Fruit fly (Drosophila melanogaster) whole organism, embryonic: ENCODE results near the gene Gr98b.

Experiments used
- Ada2b ChIP-seq: fragments of 200-800 bp; sonication (Bioruptor generic); IDR thresholded peaks from 2 replicates; pipeline ENCODE4 v1.3.6; 2022; ENCODE audit warnings: missing biosample characterization, missing genetic modification characterization
- Aef1 ChIP-seq: fragments of 200-800 bp; sonication (Bioruptor generic); IDR thresholded peaks from 3 replicates; pipeline ENCODE4 v1.3.6; 2022; ENCODE audit warnings: missing biosample characterization, missing genetic modification characterization
- CG10462 ChIP-seq: fragments of 200-800 bp; sonication (Bioruptor generic); optimal IDR thresholded peaks from 2 replicates; lab custom pipeline; 2016; ENCODE audit warnings: missing biosample characterization, missing genetic modification characterization
- CG10565 ChIP-seq: fragments of 200-800 bp; sonication (Bioruptor generic); optimal IDR thresholded peaks from 3 replicates; lab custom pipeline; 2016; ENCODE audit warnings: missing biosample characterization, mild to moderate bottlenecking, missing genetic modification characterization
- CG10654 ChIP-seq: fragments of 200-800 bp; sonication (Bioruptor generic); optimal IDR thresholded peaks from 2 replicates; lab custom pipeline; 2016; ENCODE audit warnings: missing biosample characterization, missing genetic modification characterization
- CG11093 ChIP-seq: fragments of 200-800 bp; sonication (Bioruptor generic); IDR thresholded peaks from 3 replicates; pipeline ENCODE4 v1.3.6; 2022; ENCODE audit warnings: missing biosample characterization, missing genetic modification characterization
- CG12299 ChIP-seq: fragments of 200-800 bp; sonication (Bioruptor generic); optimal IDR thresholded peaks from 2 replicates; lab custom pipeline; 2018; ENCODE audit warnings: missing biosample characterization, mild to moderate bottlenecking, missing genetic modification characterization
- CG13287 ChIP-seq: fragments of 200-800 bp; sonication (Bioruptor generic); IDR thresholded peaks from 2 replicates; pipeline ENCODE4 v1.3.6; 2022; ENCODE audit warnings: missing biosample characterization, missing genetic modification characterization; ENCODE audit not compliant: partially characterized antibody
- CG15269 ChIP-seq: fragments of 200-800 bp; sonication (Bioruptor generic); optimal IDR thresholded peaks from 2 replicates; lab custom pipeline; 2018; ENCODE audit warnings: missing biosample characterization, mild to moderate bottlenecking, missing genetic modification characterization, moderate library complexity
- CG30020 ChIP-seq: fragments of 200-800 bp; optimal IDR thresholded peaks from 2 replicates; lab custom pipeline; 2019; ENCODE audit warnings: missing biosample characterization, mild to moderate bottlenecking, missing genetic modification characterization, moderate library complexity
- CG31441 ChIP-seq: fragments of 200-800 bp; sonication (Bioruptor generic); IDR thresholded peaks from 2 replicates; pipeline ENCODE4 v1.3.6; 2022; ENCODE audit warnings: missing biosample characterization, missing genetic modification characterization
- CG34224 ChIP-seq: fragments of 200-800 bp; sonication (Bioruptor generic); IDR thresholded peaks from 3 replicates; pipeline ENCODE4 v1.3.6; 2022; ENCODE audit warnings: missing biosample characterization, missing genetic modification characterization; ENCODE audit not compliant: partially characterized antibody
- CG3726 ChIP-seq: fragments of 200-800 bp; sonication (Bioruptor generic); IDR thresholded peaks from 3 replicates; pipeline ENCODE4, ENCODE4 v1.3.6; 2022; ENCODE audit warnings: missing biosample characterization, missing genetic modification characterization
- CG4360 ChIP-seq: fragments of 200-800 bp; sonication (Bioruptor generic); IDR thresholded peaks from 2 replicates; pipeline ENCODE4 v1.3.6; 2022; ENCODE audit warnings: missing biosample characterization, missing genetic modification characterization
- CG4854 ChIP-seq: fragments of 200-800 bp; sonication (Bioruptor generic); optimal IDR thresholded peaks from 2 replicates; lab custom pipeline; 2016; ENCODE audit warnings: missing biosample characterization, missing genetic modification characterization, inconsistent platforms
- CG5245 ChIP-seq: fragments of 200-800 bp; sonication (Bioruptor generic); optimal IDR thresholded peaks from 3 replicates; lab custom pipeline; 2016; ENCODE audit warnings: missing biosample characterization, missing genetic modification characterization
- CG6254 ChIP-seq: fragments of 200-800 bp; sonication (Bioruptor generic); optimal IDR thresholded peaks from 3 replicates; lab custom pipeline; 2017; ENCODE audit warnings: mild to moderate bottlenecking, missing biosample characterization, missing genetic modification reagents, missing genetic modification characterization
- CG7556 ChIP-seq: fragments of 200-800 bp; sonication (Bioruptor generic); optimal IDR thresholded peaks from 2 replicates; lab custom pipeline; 2017; ENCODE audit warnings: missing biosample characterization, mild to moderate bottlenecking, missing genetic modification characterization
- CG7928 ChIP-seq: fragments of 200-800 bp; sonication (Bioruptor generic); optimal IDR thresholded peaks from 2 replicates; lab custom pipeline; 2017; ENCODE audit warnings: missing biosample characterization, mild to moderate bottlenecking, missing genetic modification characterization
- CG8359 ChIP-seq: fragments of 200-800 bp; sonication (Bioruptor generic); optimal IDR thresholded peaks from 2 replicates; lab custom pipeline; 2017; ENCODE audit warnings: missing biosample characterization, mild to moderate bottlenecking, missing genetic modification characterization, borderline replicate concordance
- CkIIα-i1 ChIP-seq: fragments of 200-800 bp; sonication (Bioruptor generic); IDR thresholded peaks from 2 replicates; pipeline ENCODE4 v1.3.6; 2022; ENCODE audit warnings: missing biosample characterization, missing genetic modification characterization
- CoRest ChIP-seq: fragments of 200-800 bp; sonication (Bioruptor generic); optimal IDR thresholded peaks from 3 replicates; lab custom pipeline; 2018; ENCODE audit warnings: missing biosample characterization, mild to moderate bottlenecking, missing genetic modification characterization, moderate library complexity
- D ChIP-seq, 2 experiments: fragments of 200-800 bp in 1 of 2; fragments of >200 bp in 1 of 2; sonication (Bioruptor generic) in 1 of 2; optimal IDR thresholded peaks; 2 replicates in 1 of 2; 3 replicates in 1 of 2; lab custom pipeline; 2017; ENCODE audit warnings: mild to moderate bottlenecking in 1 of 2, missing biosample characterization in 1 of 2, missing genetic modification characterization in 1 of 2, missing genetic modification reagents in 1 of 2
- Hr51 ChIP-seq, 2 experiments: fragments of 200-800 bp; sonication (Bioruptor generic); optimal IDR thresholded peaks; 2 replicates in 1 of 2; 3 replicates in 1 of 2; lab custom pipeline; 2016 to 2018; ENCODE audit warnings: missing biosample characterization in 2 of 2, missing genetic modification characterization in 2 of 2, mild to moderate bottlenecking in 1 of 2, moderate library complexity in 1 of 2
- Nf-YA ChIP-seq: fragments of 200-800 bp; sonication (Bioruptor generic); IDR thresholded peaks from 2 replicates; pipeline ENCODE4 v1.3.6; 2022; ENCODE audit warnings: missing biosample characterization, missing genetic modification characterization
- NfI ChIP-seq: fragments of 200-800 bp; sonication (Bioruptor generic); optimal IDR thresholded peaks from 3 replicates; lab custom pipeline; 2018; ENCODE audit warnings: missing biosample characterization, mild to moderate bottlenecking, missing genetic modification characterization, moderate library complexity
- Poxn ChIP-seq: fragments of 200-800 bp; sonication (Bioruptor generic); IDR thresholded peaks from 2 replicates; pipeline ENCODE4 v1.3.6; 2022; ENCODE audit warnings: missing biosample characterization, missing genetic modification characterization
- Ssrp ChIP-seq: fragments of 200-800 bp; sonication (Bioruptor generic); optimal IDR thresholded peaks from 2 replicates; lab custom pipeline; 2018; ENCODE audit warnings: missing biosample characterization, mild to moderate bottlenecking, missing genetic modification characterization, moderate library complexity
- TFAM ChIP-seq: fragments of 200-800 bp; sonication (Bioruptor generic); optimal IDR thresholded peaks from 2 replicates; lab custom pipeline; 2017; ENCODE audit warnings: missing biosample characterization, missing genetic modification characterization, inconsistent platforms
- ab ChIP-seq: fragments of 200-800 bp; sonication (Bioruptor generic); optimal IDR thresholded peaks from 2 replicates; lab custom pipeline; 2016; ENCODE audit warnings: missing biosample characterization, missing genetic modification characterization
- al ChIP-seq: fragments of 200-800 bp; sonication (Bioruptor generic); IDR thresholded peaks from 2 replicates; pipeline ENCODE4 v1.3.6; 2022; ENCODE audit warnings: missing biosample characterization, missing genetic modification characterization
- btn ChIP-seq: fragments of 200-800 bp; sonication (Bioruptor generic); optimal IDR thresholded peaks from 2 replicates; lab custom pipeline; 2016; ENCODE audit warnings: missing biosample characterization, missing genetic modification characterization
- cad ChIP-seq: fragments of >200 bp; optimal IDR thresholded peaks from 2 replicates; lab custom pipeline; 2017; ENCODE audit warnings: missing biosample characterization, missing genetic modification characterization
- caup ChIP-seq: fragments of 200-800 bp; sonication (Bioruptor generic); optimal IDR thresholded peaks from 3 replicates; lab custom pipeline; 2017; ENCODE audit warnings: missing biosample characterization, mild to moderate bottlenecking, missing genetic modification characterization, moderate library complexity; ENCODE audit not compliant: severe bottlenecking
- chif ChIP-seq, 2 experiments: fragments of 200-800 bp; sonication (Bioruptor generic); optimal IDR thresholded peaks; 3 replicates each; lab custom pipeline; 2016; ENCODE audit warnings: missing biosample characterization in 2 of 2, missing genetic modification characterization in 2 of 2
- dmrt11E ChIP-seq: fragments of 200-800 bp; sonication (Bioruptor generic); optimal IDR thresholded peaks from 3 replicates; lab custom pipeline; 2018; ENCODE audit warnings: missing biosample characterization, mild to moderate bottlenecking, missing genetic modification characterization, moderate library complexity
- gce ChIP-seq: fragments of 200-800 bp; sonication (Bioruptor generic); IDR thresholded peaks from 3 replicates; pipeline ENCODE4 v1.3.6; 2022; ENCODE audit warnings: missing biosample characterization, missing genetic modification characterization
- grn ChIP-seq: fragments of 200-800 bp; sonication (Bioruptor generic); optimal IDR thresholded peaks from 3 replicates; lab custom pipeline; 2017; ENCODE audit warnings: missing biosample characterization, missing genetic modification characterization
- gsb ChIP-seq: fragments of 200-800 bp; sonication (Bioruptor generic); IDR thresholded peaks from 2 replicates; pipeline ENCODE4 v1.3.6; 2022; ENCODE audit warnings: missing biosample characterization, missing genetic modification characterization
- jing ChIP-seq: fragments of 200-800 bp; sonication (Bioruptor generic); optimal IDR thresholded peaks from 2 replicates; lab custom pipeline; 2018; ENCODE audit warnings: missing biosample characterization, mild to moderate bottlenecking, missing genetic modification characterization
- klu ChIP-seq: fragments of 200-800 bp; sonication (Bioruptor generic); IDR thresholded peaks from 2 replicates; pipeline ENCODE4 v1.3.6; 2022; ENCODE audit warnings: missing biosample characterization, missing genetic modification characterization
- mam ChIP-seq: fragments of 200-800 bp; sonication (Bioruptor generic); optimal IDR thresholded peaks from 3 replicates; lab custom pipeline; 2016; ENCODE audit warnings: missing biosample characterization, missing genetic modification characterization
- onecut ChIP-seq: fragments of 200-800 bp; sonication (Bioruptor generic); IDR thresholded peaks from 2 replicates; pipeline ENCODE4 v1.3.6; 2022; ENCODE audit warnings: missing biosample characterization, missing genetic modification characterization
- pho ChIP-seq: fragments of 200-800 bp; sonication (Bioruptor generic); optimal IDR thresholded peaks from 2 replicates; lab custom pipeline; 2016; ENCODE audit warnings: missing biosample characterization, missing genetic modification characterization
- ro ChIP-seq: fragments of 200-800 bp; sonication (Bioruptor generic); IDR thresholded peaks from 2 replicates; pipeline ENCODE4 v1.3.6; 2022; ENCODE audit warnings: missing biosample characterization, missing genetic modification characterization
- sens ChIP-seq: fragments of 200-800 bp; sonication (Bioruptor generic); peaks from one replicate; lab custom pipeline; 2016; ENCODE audit warnings: missing biosample characterization, missing genetic modification characterization
- sim ChIP-seq: fragments of 200-800 bp; sonication (Bioruptor generic); IDR thresholded peaks from 2 replicates; pipeline ENCODE4 v1.3.6; 2022; ENCODE audit warnings: missing biosample characterization, missing genetic modification characterization
- trh ChIP-seq: fragments of 200-800 bp; sonication (Bioruptor generic); optimal IDR thresholded peaks from 2 replicates; lab custom pipeline; 2016; ENCODE audit warnings: missing biosample characterization, missing genetic modification characterization
- tup ChIP-seq: fragments of 200-800 bp; sonication (Bioruptor generic); optimal IDR thresholded peaks from 2 replicates; lab custom pipeline; 2016; ENCODE audit warnings: missing biosample characterization, mild to moderate bottlenecking, missing genetic modification characterization, moderate library complexity
- wek ChIP-seq: fragments of 200-800 bp; sonication (Bioruptor generic); optimal IDR thresholded peaks from 3 replicates; lab custom pipeline; 2018; ENCODE audit warnings: missing biosample characterization, mild to moderate bottlenecking, missing genetic modification characterization, moderate library complexity

Gr98b gene

DNA sequence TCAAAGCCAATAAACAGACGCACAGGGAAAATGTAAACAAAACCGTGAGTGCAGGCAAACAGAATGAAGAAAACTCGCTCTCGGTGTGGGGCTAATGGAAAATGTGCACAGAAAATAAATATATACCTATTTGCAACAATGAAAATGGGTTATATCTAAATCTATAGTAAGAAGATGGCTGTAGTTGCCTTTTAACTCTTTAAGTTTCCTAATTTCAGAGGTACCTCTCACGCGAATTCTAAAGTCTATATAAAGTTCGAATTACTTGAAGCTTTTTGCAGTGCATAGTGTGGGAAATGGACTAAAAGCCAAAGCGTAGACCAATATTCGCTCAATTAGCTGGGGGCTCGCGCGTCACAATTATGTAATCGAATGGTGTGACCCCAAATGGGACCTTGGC lies 12.7 kb downstream of the Gr98b start (continued):
- peak; percentile 86 for TF ChIP-seq Ssrp (tag; lab: Kevin White, UChicago)
- TF ChIP-seq dmrt11E (tag; lab: Kevin White, UChicago), result peak; percentile 85
- peak; percentile 57 to 89 for TF ChIP-seq Hr51 (GFP tag; optimal IDR thresholded peaks at IDR 0.05; lab: Kevin White, UChicago)
- TF ChIP-seq CG10462, result peak; percentile 76
- no peak for TF ChIP-seq CG13287
- TF ChIP-seq TFAM (GFP tag; lab: Kevin White, UChicago), result no peak
- peak; percentile 90 for TF ChIP-seq CG31441 (GFP tag; lab: Robert Waterston, UW)
- TF ChIP-seq cad (GFP tag; lab: Kevin White, UChicago), result no peak
- peak; percentile 77 for TF ChIP-seq onecut (GFP tag; lab: Robert Waterston, UW)
- peak; percentile 69 for TF ChIP-seq jing (GFP tag; lab: Kevin White, UChicago)
- TF ChIP-seq CG3726, result peak; percentile 77; the same call in 2 of the 3 replicates
- TF ChIP-seq CG6254 (GFP tag; lab: Kevin White, UChicago), result peak; percentile 78
- TF ChIP-seq CkIIα-i1, result 0 out of 2 replicates have a peak, but pooled peaks have one; percentile 11
- TF ChIP-seq al (GFP tag; lab: Robert Waterston, UW), result peak; percentile 44; the same call in 1 of the 2 replicates
- TF ChIP-seq pho, result peak; percentile 51
- peak; percentile 65; the same call in 2 of the 3 replicates for TF ChIP-seq gce
- peak; percentile 53 for TF ChIP-seq klu (GFP tag; lab: Robert Waterston, UW)
- TF ChIP-seq Aef1 (GFP tag; lab: Robert Waterston, UW), result peak; percentile 64
- TF ChIP-seq CG4360 (GFP tag; lab: Robert Waterston, UW), result peak; percentile 34; the same call in 1 of the 2 replicates
- peak; percentile 59 for TF ChIP-seq tup (GFP tag; lab: Kevin White, UChicago)
- peak; percentile 98 for TF ChIP-seq sens (GFP tag; lab: Kevin White, UChicago)
- TF ChIP-seq ro (GFP tag; lab: Robert Waterston, UW), result 0 out of 2 replicates have a peak, but pooled peaks have one; percentile 33
- peak; percentile 47 for TF ChIP-seq CG12299 (tag; lab: Kevin White, UChicago)
- TF ChIP-seq sim (GFP tag; lab: Robert Waterston, UW), result peak; percentile 57; the same call in 1 of the 2 replicates
- peak; percentile 67; the same call in 1 of the 2 replicates for TF ChIP-seq gsb (GFP tag; lab: Robert Waterston, UW)
- TF ChIP-seq CG10654 (GFP tag; lab: Kevin White, UChicago), result peak; percentile 69
- peak; percentile 54 for TF ChIP-seq ab (GFP tag; lab: Kevin White, UChicago)
- peak; percentile 58 for TF ChIP-seq caup (GFP tag; lab: Kevin White, UChicago)
- peak; percentile 59; the same call in 1 of the 2 replicates for TF ChIP-seq Nf-YA (GFP tag; lab: Robert Waterston, UW)
- TF ChIP-seq CG8359 (GFP tag; lab: Kevin White, UChicago), result peak; percentile 75
- peak; percentile 77 for TF ChIP-seq CG7556 (GFP tag; lab: Kevin White, UChicago)
- TF ChIP-seq CG7928 (GFP tag; lab: Kevin White, UChicago), result no peak
- no peak for TF ChIP-seq wek
- peak; percentile 53 for TF ChIP-seq trh (GFP tag; lab: Kevin White, UChicago)
- TF ChIP-seq Poxn (GFP tag; lab: Robert Waterston, UW), result no peak
- TF ChIP-seq btn, result peak; percentile 8
- peak; percentile 35 for TF ChIP-seq CG30020 (tag; lab: Kevin White, UChicago)
- peak; percentile 84 for TF ChIP-seq CoRest (tag; lab: Kevin White, UChicago)
- peak; percentile 25 for TF ChIP-seq CG4854 (GFP tag; lab: Kevin White, UChicago)
- peak; percentile 81 for TF ChIP-seq NfI (GFP tag; lab: Kevin White, UChicago)
- no peak for TF ChIP-seq CG10565 (GFP tag; lab: Kevin White, UChicago)
- TF ChIP-seq CG34224 (GFP tag; lab: Robert Waterston, UW), result no peak
- no peak for TF ChIP-seq D (optimal IDR thresholded peaks at IDR 0.05; lab: Kevin White, UChicago)
- TF ChIP-seq D (GFP tag; optimal IDR thresholded peaks at IDR 0.05; lab: Kevin White, UChicago), result peak; percentile 85
- peak; percentile 53 for TF ChIP-seq mam (GFP tag; lab: Kevin White, UChicago)
- peak; percentile 86 for TF ChIP-seq CG15269 (tag; lab: Kevin White, UChicago)
- peak; percentile 78 to 83 for TF ChIP-seq chif (GFP tag; optimal IDR thresholded peaks at IDR 0.05; lab: Kevin White, UChicago)
- TF ChIP-seq grn (GFP tag; lab: Kevin White, UChicago), result no peak
- TF ChIP-seq CG11093 (GFP tag; lab: Robert Waterston, UW), result peak; percentile 57; the same call in 2 of the 3 replicates
- peak; percentile 76 for TF ChIP-seq Ada2b (GFP tag; lab: Robert Waterston, UW)
- peak; percentile 81 for TF ChIP-seq CG5245 (GFP tag; lab: Kevin White, UChicago)
